Fruit fly (Drosophila melanogaster): ENCODE results near the gene dod.
A peak's percentile ranks its signal among the peaks of the same experiment; 100 is the strongest.

dod gene

dm6 chrX:21345036-21345500 is at the start of gene dod:
Gene dod, plus strand, starts transcription at chrX:21345358.
- TF ChIP-seq CG10348 (GFP tag; IDR thresholded peaks at IDR 0.05): no peak
- TF ChIP-seq Snoo (tag; optimal IDR thresholded peaks at IDR 0.05): peak; percentile 36
- TF ChIP-seq CG13204 (GFP tag; optimal IDR thresholded peaks at IDR 0.05): no peak
- TF ChIP-seq fd96Ca (GFP tag; IDR thresholded peaks at IDR 0.05): 0 out of 3 replicates have a peak, but pooled peaks have one; percentile 8
- TF ChIP-seq CG34367 (tag; optimal IDR thresholded peaks at IDR 0.05): peak; percentile 36
- TF ChIP-seq D1 (tag; optimal IDR thresholded peaks at IDR 0.05): no peak
- TF ChIP-seq CG17806 (tag; optimal IDR thresholded peaks at IDR 0.05): peak; percentile 51
- TF ChIP-seq gl (tag; optimal IDR thresholded peaks at IDR 0.05): no peak
- peak; percentile 47 for TF ChIP-seq CG8301 (tag; optimal IDR thresholded peaks at IDR 0.05)
- TF ChIP-seq CG14655 (GFP tag; optimal IDR thresholded peaks at IDR 0.05): no peak
- no peak for TF ChIP-seq CG32121 (GFP tag; IDR thresholded peaks at IDR 0.05)
- TF ChIP-seq CG12605 (GFP tag; IDR thresholded peaks at IDR 0.05): 0 out of 2 replicates have a peak, but pooled peaks have one; percentile 10
- TF ChIP-seq CG8159 (tag; optimal IDR thresholded peaks at IDR 0.05): peak; percentile 39
- TF ChIP-seq EcR (GFP tag; optimal IDR thresholded peaks at IDR 0.05): no peak
- TF ChIP-seq Pif1B (GFP tag; optimal IDR thresholded peaks at IDR 0.05): peak; percentile 54
- no peak for TF ChIP-seq Pif1A (GFP tag; optimal IDR thresholded peaks at IDR 0.05)
- TF ChIP-seq CG9948 (tag; optimal IDR thresholded peaks at IDR 0.05): peak; percentile 40
- TF ChIP-seq Ets98B (GFP tag; IDR thresholded peaks at IDR 0.05): peak; percentile 63; the same call in 1 of the 2 replicates
- peak; percentile 71 for TF ChIP-seq CG4496 (GFP tag; IDR thresholded peaks at IDR 0.05)
- peak; percentile 36 for TF ChIP-seq CG15710 (tag; optimal IDR thresholded peaks at IDR 0.05)
- TF ChIP-seq rn (GFP tag; IDR thresholded peaks at IDR 0.05): no peak

DNA sequence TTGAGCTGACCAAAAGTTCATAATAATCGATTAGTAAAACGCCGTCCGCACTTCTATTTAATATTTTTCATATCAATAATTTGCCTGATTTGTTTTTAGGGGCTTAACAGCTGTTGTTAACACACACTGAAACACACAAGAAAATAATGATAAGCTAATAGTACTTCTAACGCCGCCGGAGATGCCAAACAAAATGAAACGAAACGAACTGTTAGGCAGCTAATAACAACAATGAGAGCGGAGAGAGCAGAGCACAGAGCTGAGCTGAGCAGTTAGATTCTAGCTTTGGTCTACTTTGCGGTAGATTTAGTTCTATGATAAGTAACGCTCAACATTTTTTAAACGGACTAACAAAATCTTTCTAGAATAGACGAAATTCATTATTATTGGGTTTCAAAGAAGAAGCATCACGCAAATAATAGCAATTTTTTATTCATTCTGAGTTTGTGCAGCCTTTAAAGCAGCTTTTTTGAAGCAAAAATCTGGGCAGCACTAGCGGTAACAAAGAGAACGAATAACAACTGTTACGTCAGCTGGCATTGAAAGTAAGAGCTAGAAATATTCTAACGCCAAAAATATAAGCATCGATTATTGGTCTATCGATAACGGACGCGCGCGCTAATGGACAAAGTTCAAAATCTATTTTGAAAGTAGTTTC is 38.5 kb upstream of the dod start, which contains the start of gene Abca3:
Abca3 (minus strand) TSS at position 181 of the 658 bp plus-strand sequence.
- TF ChIP-seq Snoo (tag; optimal IDR thresholded peaks at IDR 0.05): no peak
- peak; percentile 57; the same call in 2 of the 3 replicates for TF ChIP-seq CG4496 (GFP tag; IDR thresholded peaks at IDR 0.05)
- TF ChIP-seq CG13204 (GFP tag; optimal IDR thresholded peaks at IDR 0.05): no peak
- TF ChIP-seq CG8301 (tag; optimal IDR thresholded peaks at IDR 0.05): peak; percentile 60
- TF ChIP-seq CG14655 (GFP tag; optimal IDR thresholded peaks at IDR 0.05): peak; percentile 53
- 0 out of 2 replicates have a peak, but pooled peaks have one; percentile 27 for TF ChIP-seq CG32121 (GFP tag; IDR thresholded peaks at IDR 0.05)
- TF ChIP-seq D1 (tag; optimal IDR thresholded peaks at IDR 0.05): no peak
- TF ChIP-seq CG10348 (GFP tag; IDR thresholded peaks at IDR 0.05): no peak
- TF ChIP-seq fd96Ca (GFP tag; IDR thresholded peaks at IDR 0.05): 0 out of 3 replicates have a peak, but pooled peaks have one; percentile 35

- TF ChIP-seq D1 (tag; optimal IDR thresholded peaks at IDR 0.05) (no peak), rn (GFP tag; IDR thresholded peaks at IDR 0.05) (no peak), CG17806 (tag; optimal IDR thresholded peaks at IDR 0.05) (no peak), Snoo (tag; optimal IDR thresholded peaks at IDR 0.05) (no peak), CG15710 (tag; optimal IDR thresholded peaks at IDR 0.05) (no peak), Ets98B (GFP tag; IDR thresholded peaks at IDR 0.05) (no peak), CG4496 (GFP tag; IDR thresholded peaks at IDR 0.05) (no peak), CG32121 (GFP tag; IDR thresholded peaks at IDR 0.05) (no peak), CG10348 (GFP tag; IDR thresholded peaks at IDR 0.05) (no peak), CG9948 (tag; optimal IDR thresholded peaks at IDR 0.05) (no peak), CG12605 (GFP tag; IDR thresholded peaks at IDR 0.05) (no peak), CG13204 (GFP tag; optimal IDR thresholded peaks at IDR 0.05) (no peak), Pif1A (GFP tag; optimal IDR thresholded peaks at IDR 0.05) (no peak)
These were observed 29.3 kb upstream of the dod start, which contains the start of gene Rpt6 for dm6 chrX:21315852-21316251. Gene Rpt6, plus strand, starts transcription at chrX:21316052.

- TF ChIP-seq CG32121 (GFP tag; IDR thresholded peaks at IDR 0.05) (no peak), gl (tag; optimal IDR thresholded peaks at IDR 0.05) (no peak)
These were observed 27.7 kb upstream of the dod start, which contains the start of gene CG1801 for dm6 chrX:21317422-21317821. Gene CG1801, minus strand, starts transcription at chrX:21317522.

DNA sequence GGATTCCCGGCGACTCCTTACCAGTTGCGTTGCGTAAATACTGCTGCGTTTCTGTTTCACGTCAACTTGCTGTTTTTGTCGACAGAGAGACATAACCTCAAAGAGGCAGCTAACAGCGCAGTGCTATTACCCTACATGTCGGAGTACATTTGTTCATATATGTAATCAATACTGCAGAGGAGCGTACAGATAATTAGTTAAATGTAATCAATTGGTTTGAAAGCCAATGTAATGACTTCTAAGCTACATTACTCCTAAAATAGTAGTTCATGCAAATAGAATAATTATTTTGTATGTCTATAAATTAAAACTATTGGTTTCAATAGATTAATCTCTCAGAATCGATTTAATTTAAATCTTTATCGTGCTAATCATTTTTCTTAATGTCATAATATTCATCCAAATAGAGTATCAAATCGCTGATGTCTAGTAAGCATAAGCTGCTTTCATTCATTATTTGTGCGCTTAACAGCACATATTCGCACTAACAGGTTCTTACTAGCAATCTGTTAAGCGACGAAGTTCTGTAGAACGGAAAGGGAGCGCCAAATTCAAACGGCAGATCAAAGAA is 25.9 kb upstream of the dod start, which contains the start of the genes SLIRP1 and anox:
SLIRP1 (minus strand) TSS at position 95 of the 571 bp plus-strand sequence.
anox (minus strand) TSS at position 95 of the 571 bp plus-strand sequence.
- peak; percentile 93 for TF ChIP-seq CG8159 (tag; optimal IDR thresholded peaks at IDR 0.05)
- TF ChIP-seq CG34367 (tag; optimal IDR thresholded peaks at IDR 0.05): peak; percentile 86
- TF ChIP-seq fd96Ca (GFP tag; IDR thresholded peaks at IDR 0.05): no peak
- peak; percentile 82 for TF ChIP-seq Pif1A (GFP tag; optimal IDR thresholded peaks at IDR 0.05)
- no peak for TF ChIP-seq CG10348 (GFP tag; IDR thresholded peaks at IDR 0.05)
- TF ChIP-seq rn (GFP tag; IDR thresholded peaks at IDR 0.05): 0 out of 2 replicates have a peak, but pooled peaks have one; percentile 26
- TF ChIP-seq CG14655 (GFP tag; optimal IDR thresholded peaks at IDR 0.05): peak; percentile 92
- peak; percentile 55 for TF ChIP-seq Ets98B (GFP tag; IDR thresholded peaks at IDR 0.05)
- TF ChIP-seq EcR (GFP tag; optimal IDR thresholded peaks at IDR 0.05): peak; percentile 12
- peak; percentile 67 for TF ChIP-seq Pif1B (GFP tag; optimal IDR thresholded peaks at IDR 0.05)
- TF ChIP-seq CG32121 (GFP tag; IDR thresholded peaks at IDR 0.05): peak; percentile 75
- peak; percentile 89 for TF ChIP-seq CG8301 (tag; optimal IDR thresholded peaks at IDR 0.05)
- peak; percentile 81 for TF ChIP-seq CG4496 (GFP tag; IDR thresholded peaks at IDR 0.05)
- peak; percentile 32; the same call in 1 of the 2 replicates for TF ChIP-seq CG12605 (GFP tag; IDR thresholded peaks at IDR 0.05)
- no peak for TF ChIP-seq CG13204 (GFP tag; optimal IDR thresholded peaks at IDR 0.05)
- TF ChIP-seq D1 (tag; optimal IDR thresholded peaks at IDR 0.05): peak; percentile 87
- TF ChIP-seq gl (tag; optimal IDR thresholded peaks at IDR 0.05): peak; percentile 70
- peak; percentile 83 for TF ChIP-seq CG17806 (tag; optimal IDR thresholded peaks at IDR 0.05)
- TF ChIP-seq Snoo (tag; optimal IDR thresholded peaks at IDR 0.05): peak; percentile 88
- peak; percentile 91 for TF ChIP-seq CG15710 (tag; optimal IDR thresholded peaks at IDR 0.05)
- TF ChIP-seq CG9948 (tag; optimal IDR thresholded peaks at IDR 0.05): peak; percentile 90

All from whole organism, pupa.